Fruit fly (Drosophila melanogaster) whole organism, pupa: ENCODE results near the gene Pat1.
A peak's percentile ranks its signal among the peaks of the same experiment; 100 is the strongest.

Experiments
- CG10348 ChIP-seq: fragments of 200-800 bp; sonication (Bioruptor generic); IDR thresholded peaks from 2 replicates; pipeline ENCODE4 v1.3.6; 2022; ENCODE audit warnings: missing biosample characterization, missing genetic modification characterization
- CG12605 ChIP-seq: fragments of 200-800 bp; sonication (Bioruptor generic); IDR thresholded peaks from 2 replicates; pipeline ENCODE4 v1.3.6; 2022; ENCODE audit warnings: missing biosample characterization, missing genetic modification characterization
- CG13204 ChIP-seq: fragments of 200-800 bp; sonication (Bioruptor generic); optimal IDR thresholded peaks from 2 replicates; lab custom pipeline; 2018; ENCODE audit warnings: missing biosample characterization, mild to moderate bottlenecking, missing genetic modification characterization, moderate library complexity
- CG14655 ChIP-seq: fragments of 200-800 bp; sonication (Bioruptor generic); optimal IDR thresholded peaks from 3 replicates; lab custom pipeline; 2017; ENCODE audit warnings: mild to moderate bottlenecking, missing biosample characterization, missing genetic modification reagents, missing genetic modification characterization
- CG15710 ChIP-seq: fragments of 200-800 bp; sonication (Bioruptor generic); optimal IDR thresholded peaks from 2 replicates; lab custom pipeline; 2018; ENCODE audit warnings: missing biosample characterization, mild to moderate bottlenecking, missing genetic modification characterization, moderate library complexity
- CG17806 ChIP-seq: fragments of 200-800 bp; sonication (Bioruptor generic); optimal IDR thresholded peaks from 2 replicates; lab custom pipeline; 2018; ENCODE audit warnings: missing biosample characterization, mild to moderate bottlenecking, missing genetic modification characterization, moderate library complexity
- CG32121 ChIP-seq: fragments of 200-800 bp; sonication (Bioruptor generic); IDR thresholded peaks from 2 replicates; pipeline ENCODE4 v1.3.6; 2022; ENCODE audit warnings: missing biosample characterization, missing genetic modification characterization
- CG34367 ChIP-seq: fragments of 200-800 bp; sonication (Bioruptor generic); optimal IDR thresholded peaks from 2 replicates; lab custom pipeline; 2018; ENCODE audit warnings: missing biosample characterization, mild to moderate bottlenecking, missing genetic modification characterization
- CG4496 ChIP-seq: fragments of 200-800 bp; sonication (Bioruptor generic); IDR thresholded peaks from 3 replicates; pipeline ENCODE4 v1.3.6; 2022; ENCODE audit warnings: missing biosample characterization, missing genetic modification characterization
- CG8159 ChIP-seq: fragments of 200-800 bp; sonication (Bioruptor generic); optimal IDR thresholded peaks from 3 replicates; lab custom pipeline; 2018; ENCODE audit warnings: missing biosample characterization, mild to moderate bottlenecking, missing genetic modification characterization, moderate library complexity
- CG8301 ChIP-seq: fragments of 200-800 bp; sonication (Bioruptor generic); optimal IDR thresholded peaks from 2 replicates; lab custom pipeline; 2018; ENCODE audit warnings: missing biosample characterization, mild to moderate bottlenecking, missing genetic modification characterization
- CG9948 ChIP-seq: fragments of 200-800 bp; sonication (Bioruptor generic); optimal IDR thresholded peaks from 2 replicates; lab custom pipeline; 2018; ENCODE audit warnings: missing biosample characterization, mild to moderate bottlenecking, missing genetic modification characterization, moderate library complexity
- D1 ChIP-seq: fragments of 200-800 bp; sonication (Bioruptor generic); optimal IDR thresholded peaks from 2 replicates; lab custom pipeline; 2018; ENCODE audit warnings: missing biosample characterization, mild to moderate bottlenecking, missing genetic modification characterization, moderate library complexity
- EcR ChIP-seq: fragments of 200-800 bp; sonication (Bioruptor generic); optimal IDR thresholded peaks from 3 replicates; lab custom pipeline; 2019; ENCODE audit warnings: missing biosample characterization, missing genetic modification characterization, mild to moderate bottlenecking, moderate library complexity, missing genetic modification reagents
- Ets98B ChIP-seq: fragments of 200-800 bp; sonication (Bioruptor generic); IDR thresholded peaks from 2 replicates; pipeline ENCODE4 v1.3.6; 2022; ENCODE audit warnings: missing biosample characterization, missing genetic modification characterization
- Pif1A ChIP-seq: fragments of 200-800 bp; sonication (Bioruptor generic); optimal IDR thresholded peaks from 3 replicates; lab custom pipeline; 2016; ENCODE audit warnings: missing biosample characterization, missing genetic modification characterization
- Pif1B ChIP-seq: fragments of 200-800 bp; sonication (Bioruptor generic); optimal IDR thresholded peaks from 3 replicates; lab custom pipeline; 2016; ENCODE audit warnings: missing biosample characterization, missing genetic modification characterization
- Snoo ChIP-seq: fragments of 200-800 bp; sonication (Bioruptor generic); optimal IDR thresholded peaks from 3 replicates; lab custom pipeline; 2017; ENCODE audit warnings: missing biosample characterization, mild to moderate bottlenecking, missing genetic modification characterization, inconsistent platforms
- fd96Ca ChIP-seq: fragments of 200-800 bp; sonication (Bioruptor generic); IDR thresholded peaks from 3 replicates; pipeline ENCODE4 v1.3.6; 2022; ENCODE audit warnings: missing biosample characterization, missing genetic modification characterization
- gl ChIP-seq: fragments of 200-800 bp; sonication (Bioruptor generic); optimal IDR thresholded peaks from 2 replicates; lab custom pipeline; 2018; ENCODE audit warnings: missing biosample characterization, mild to moderate bottlenecking, missing genetic modification characterization
- rn ChIP-seq: fragments of 200-800 bp; sonication (Bioruptor generic); IDR thresholded peaks from 2 replicates; pipeline ENCODE4 v1.3.6; 2022; ENCODE audit warnings: missing biosample characterization, missing genetic modification characterization

Gene Pat1

dm6 chrX:6631885-6632284 lies 41.3 kb downstream of the Pat1 start:
- TF ChIP-seq CG12605 (GFP tag; lab: Robert Waterston, UW) (peak; percentile 88), CG14655 (GFP tag; lab: Kevin White, UChicago) (peak; percentile 67), CG10348 (GFP tag; lab: Robert Waterston, UW) (no peak), CG8301 (tag; lab: Kevin White, UChicago) (peak; percentile 33), Snoo (no peak), D1 (tag; lab: Kevin White, UChicago) (no peak), gl (tag; lab: Kevin White, UChicago) (peak; percentile 73), fd96Ca (GFP tag; lab: Robert Waterston, UW) (peak; percentile 78), CG9948 (tag; lab: Kevin White, UChicago) (peak; percentile 14), CG17806 (peak; percentile 16), rn (GFP tag; lab: Robert Waterston, UW) (no peak; the same call in 1 of the 2 replicates), CG8159 (tag; lab: Kevin White, UChicago) (peak; percentile 32), Pif1A (GFP tag; lab: Kevin White, UChicago) (peak; percentile 78), CG15710 (peak; percentile 26), Ets98B (peak; percentile 57), CG4496 (GFP tag; lab: Robert Waterston, UW) (peak; percentile 79), EcR (no peak), Pif1B (GFP tag; lab: Kevin White, UChicago) (peak; percentile 55), CG34367 (tag; lab: Kevin White, UChicago) (peak; percentile 24), CG13204 (peak; percentile 46), CG32121 (peak; percentile 48; the same call in 1 of the 2 replicates)

- TF ChIP-seq CG13204 (no peak), CG9948 (tag; lab: Kevin White, UChicago) (no peak), fd96Ca (GFP tag; lab: Robert Waterston, UW) (no peak), CG34367 (tag; lab: Kevin White, UChicago) (no peak)
These were observed 43.1 kb downstream of the Pat1 start, which contains the start of gene CG14443 for dm6 chrX:6633659-6634058. Gene CG14443, plus strand, starts transcription at chrX:6633959.

- no peak for TF ChIP-seq CG4496 (GFP tag; lab: Robert Waterston, UW)
- no peak for TF ChIP-seq EcR
- no peak for TF ChIP-seq Ets98B
- TF ChIP-seq fd96Ca (GFP tag; lab: Robert Waterston, UW), result no peak
- no peak for TF ChIP-seq CG34367 (tag; lab: Kevin White, UChicago)
- no peak for TF ChIP-seq CG17806
- no peak for TF ChIP-seq rn (GFP tag; lab: Robert Waterston, UW)
- no peak for TF ChIP-seq CG32121
- no peak for TF ChIP-seq Pif1B (GFP tag; lab: Kevin White, UChicago)
- no peak for TF ChIP-seq CG15710
- no peak for TF ChIP-seq CG14655 (GFP tag; lab: Kevin White, UChicago)
- no peak for TF ChIP-seq CG13204
- TF ChIP-seq CG9948 (tag; lab: Kevin White, UChicago), result no peak
These were observed 47.5 kb downstream of the Pat1 start for dm6 chrX:6638123-6638522.

dm6 chrX:6641602-6642001 lies 51.0 kb downstream of the Pat1 start:
- TF ChIP-seq Pif1B (GFP tag; lab: Kevin White, UChicago) (peak; percentile 14), CG14655 (GFP tag; lab: Kevin White, UChicago) (peak; percentile 57), CG4496 (GFP tag; lab: Robert Waterston, UW) (peak; percentile 71; the same call in 2 of the 3 replicates), D1 (tag; lab: Kevin White, UChicago) (no peak), CG8301 (tag; lab: Kevin White, UChicago) (peak; percentile 56), CG32121 (peak; percentile 39; the same call in 1 of the 2 replicates), CG34367 (tag; lab: Kevin White, UChicago) (no peak), Snoo (no peak), CG10348 (GFP tag; lab: Robert Waterston, UW) (no peak), CG9948 (tag; lab: Kevin White, UChicago) (peak; percentile 10), EcR (no peak), CG8159 (tag; lab: Kevin White, UChicago) (peak; percentile 3), CG17806 (peak; percentile 8), rn (GFP tag; lab: Robert Waterston, UW) (no peak), CG13204 (no peak), gl (tag; lab: Kevin White, UChicago) (no peak), CG12605 (GFP tag; lab: Robert Waterston, UW) (peak; percentile 30; the same call in 1 of the 2 replicates), fd96Ca (GFP tag; lab: Robert Waterston, UW) (peak; percentile 81), Pif1A (GFP tag; lab: Kevin White, UChicago) (peak; percentile 43), Ets98B (peak; percentile 50; the same call in 1 of the 2 replicates), CG15710 (peak; percentile 3)
- TF ChIP-seq, all 21 proteins: peak for 13

- TF ChIP-seq Ets98B (peak; percentile 37), CG12605 (GFP tag; lab: Robert Waterston, UW) (peak; percentile 30; the same call in 1 of the 2 replicates), gl (tag; lab: Kevin White, UChicago) (peak; percentile 4), rn (GFP tag; lab: Robert Waterston, UW) (no peak), Pif1B (GFP tag; lab: Kevin White, UChicago) (peak; percentile 11), fd96Ca (GFP tag; lab: Robert Waterston, UW) (no peak), CG4496 (GFP tag; lab: Robert Waterston, UW) (peak; percentile 71), Pif1A (GFP tag; lab: Kevin White, UChicago) (peak; percentile 67), CG9948 (tag; lab: Kevin White, UChicago) (peak; percentile 47), CG14655 (GFP tag; lab: Kevin White, UChicago) (peak; percentile 71), CG34367 (tag; lab: Kevin White, UChicago) (peak; percentile 43), CG10348 (GFP tag; lab: Robert Waterston, UW) (no peak), CG8301 (tag; lab: Kevin White, UChicago) (peak; percentile 66), D1 (tag; lab: Kevin White, UChicago) (no peak), CG15710 (peak; percentile 50), EcR (no peak), CG32121 (peak; percentile 58), Snoo (peak; percentile 33), CG8159 (tag; lab: Kevin White, UChicago) (peak; percentile 49), CG17806 (peak; percentile 53), CG13204 (no peak)
These were observed 52.1 kb downstream of the Pat1 start for dm6 chrX:6642593-6643257.
